Worm (Caenorhabditis elegans) whole organism, midembryonic: ENCODE data around the gene glb-7.

ENCODE experiments used
- klf-2 ChIP-seq: fragments of 200-800 bp; sonication (Bioruptor generic); conservative IDR thresholded peaks from 2 replicates; pipeline ENCODE4 v1.3.6; 2022; ENCODE audit warnings: missing genetic modification reagents, missing genetic modification characterization, missing compliant biosample characterization
- ztf-29 ChIP-seq: fragments of 200-800 bp; sonication (Bioruptor generic); IDR thresholded peaks from 2 replicates; pipeline ENCODE4 v1.3.6; 2022; ENCODE audit warnings: missing genetic modification reagents, missing genetic modification characterization, missing compliant biosample characterization

- TF ChIP-seq ztf-29 (GFP tag; lab: Robert Waterston, UW) (no peak), klf-2 (GFP tag; lab: Robert Waterston, UW) (no peak)
Observed at ce11 chrIV:2133431-2133940, 10.9 kb downstream of the glb-7 start, which contains the start of gene C23H5.12.
